Comparison of ENCODE assay signal across 5 worm cellular contexts in genomic region chrV:1756856-1757255, ce11.
TF ChIP-seq lines count a peak whose summit lies in the region.

Gene clec-204 (plus strand): TSS chrV:1757156.

TF ChIP-seq in whole organism, L1 larva, 84 proteins besides CTCF, POLR2A, EP300 and RAD21:
- TF ChIP-seq elt-2 (tag; optimal IDR thresholded peaks at IDR 0.05; lab: Kevin White, UChicago) (peak; percentile 44), nhr-237 (tag; optimal IDR thresholded peaks at IDR 0.05; lab: Kevin White, UChicago) (no peak)
TF ChIP-seq in whole organism, L1 larva: peak in this region for 1.

TF ChIP-seq in whole organism, L2 larva, 48 proteins besides CTCF, POLR2A, EP300 and RAD21:
- TF ChIP-seq snpc-4 (tag; optimal IDR thresholded peaks at IDR 0.05; lab: Kevin White, UChicago) = no peak
- peak; percentile 28 for TF ChIP-seq fos-1 (tag; optimal IDR thresholded peaks at IDR 0.05; lab: Kevin White, UChicago)
TF ChIP-seq in whole organism, L2 larva: peak in this region for 1.

TF ChIP-seq in whole organism, L3 larva, 47 proteins besides CTCF, POLR2A, EP300 and RAD21:
- TF ChIP-seq daf-12 (tag; optimal IDR thresholded peaks at IDR 0.05; lab: Kevin White, UChicago) (no peak), elt-2 (tag; optimal IDR thresholded peaks at IDR 0.05; lab: Kevin White, UChicago) (peak; percentile 45), tbx-2 (tag; optimal IDR thresholded peaks at IDR 0.05; lab: Kevin White, UChicago) (no peak), ztf-4 (tag; optimal IDR thresholded peaks at IDR 0.05; lab: Kevin White, UChicago) (no peak), nhr-237 (tag; optimal IDR thresholded peaks at IDR 0.05; lab: Kevin White, UChicago) (no peak)

TF ChIP-seq in whole organism, L4 larva, 104 proteins besides CTCF, POLR2A, EP300 and RAD21:
- no peak for TF ChIP-seq ctbp-1 (GFP tag; IDR thresholded peaks at IDR 0.05; lab: Robert Waterston, UW)
- TF ChIP-seq pqm-1 (tag; optimal IDR thresholded peaks at IDR 0.05; lab: Kevin White, UChicago) = peak; percentile 55
- TF ChIP-seq aha-1 (tag; lab: Kevin White, UChicago) = peak; percentile 23

TF ChIP-seq in whole organism, young adult, 124 proteins besides CTCF, POLR2A, EP300 and RAD21:
- TF ChIP-seq madf-3 (GFP tag; IDR thresholded peaks at IDR 0.05; lab: Robert Waterston, UW) = no peak
- no peak for TF ChIP-seq rec-8 (tag; optimal IDR thresholded peaks at IDR 0.05; lab: Kevin White, UChicago)
- TF ChIP-seq nhr-80 (tag; optimal IDR thresholded peaks at IDR 0.05; lab: Kevin White, UChicago) = peak; percentile 0
- no peak for TF ChIP-seq F57A8.1 (GFP tag; optimal IDR thresholded peaks at IDR 0.05; lab: Kevin White, UChicago)
- TF ChIP-seq bed-1 (GFP tag; IDR thresholded peaks at IDR 0.05; lab: Robert Waterston, UW) = no peak
